Worm (Caenorhabditis elegans) whole organism, late embryonic: ENCODE measurements around the gene epg-6.

ENCODE experiments used
- C08G9.2 ChIP-seq: sonication (generic microtip); optimal IDR thresholded peaks from 2 replicates; lab custom pipeline; 2016; ENCODE audit warnings: mild to moderate bottlenecking, missing genetic modification characterization, moderate library complexity, missing compliant biosample characterization
- C38D4.7 ChIP-seq: fragments of 200-800 bp; sonication (Bioruptor generic); optimal IDR thresholded peaks from 2 replicates; lab custom pipeline; 2018; ENCODE audit warnings: mild to moderate bottlenecking, missing genetic modification characterization, moderate library complexity, missing compliant biosample characterization
- K02D7.2 ChIP-seq: sonication (generic microtip); optimal IDR thresholded peaks from 2 replicates; lab custom pipeline; 2017; ENCODE audit warnings: mild to moderate bottlenecking, missing genetic modification characterization, missing compliant biosample characterization
- T23F11.4 ChIP-seq: fragments of 200-800 bp; sonication (Bioruptor generic); optimal IDR thresholded peaks from 2 replicates; lab custom pipeline; 2018; ENCODE audit warnings: mild to moderate bottlenecking, missing genetic modification characterization, missing compliant biosample characterization
- ahr-1 ChIP-seq: sonication (generic microtip); optimal IDR thresholded peaks from 2 replicates; lab custom pipeline; 2016; ENCODE audit warnings: missing genetic modification characterization, missing compliant biosample characterization
- ceh-14 ChIP-seq: sonication (generic microtip); optimal IDR thresholded peaks from 2 replicates; lab custom pipeline; 2016; ENCODE audit warnings: missing genotype, missing genetic modification characterization, missing compliant biosample characterization
- ceh-19 ChIP-seq: fragments of 200-800 bp; sonication (Bioruptor generic); optimal IDR thresholded peaks from 2 replicates; lab custom pipeline; 2018; ENCODE audit warnings: mild to moderate bottlenecking, missing genetic modification characterization, missing compliant biosample characterization
- ceh-2 ChIP-seq: sonication (generic microtip); optimal IDR thresholded peaks from 2 replicates; lab custom pipeline; 2016; ENCODE audit warnings: missing genotype, missing genetic modification characterization, missing compliant biosample characterization
- ceh-34 ChIP-seq: sonication (generic microtip); optimal IDR thresholded peaks from 2 replicates; lab custom pipeline; 2016; ENCODE audit warnings: mild to moderate bottlenecking, missing genetic modification characterization, missing compliant biosample characterization
- ceh-45 ChIP-seq: fragments of 200-800 bp; sonication (Bioruptor generic); IDR thresholded peaks from 2 replicates; pipeline ENCODE4 v1.3.6; 2022; ENCODE audit warnings: missing genetic modification reagents, missing genetic modification characterization, missing compliant biosample characterization
- ceh-9 ChIP-seq: sonication (generic microtip); optimal IDR thresholded peaks from 2 replicates; lab custom pipeline; 2016; ENCODE audit warnings: mild to moderate bottlenecking, missing genetic modification characterization, inconsistent platforms, missing compliant biosample characterization
- dmd-4 ChIP-seq: sonication (generic microtip); optimal IDR thresholded peaks from 2 replicates; lab custom pipeline; 2016; ENCODE audit warnings: borderline replicate concordance, missing genetic modification characterization, missing compliant biosample characterization
- elt-2 ChIP-seq: sonication (generic microtip); optimal IDR thresholded peaks from 2 replicates; lab custom pipeline; 2016; ENCODE audit warnings: missing genetic modification reagents, missing genetic modification characterization, missing compliant biosample characterization
- ets-4 ChIP-seq: sonication (generic microtip); optimal IDR thresholded peaks from 2 replicates; lab custom pipeline; 2016; ENCODE audit warnings: missing genetic modification characterization, missing compliant biosample characterization
- eyg-1 ChIP-seq: sonication (generic microtip); optimal IDR thresholded peaks from 2 replicates; lab custom pipeline; 2016; ENCODE audit warnings: missing genotype, missing genetic modification characterization, missing compliant biosample characterization
- fax-1 ChIP-seq: sonication (generic microtip); optimal IDR thresholded peaks from 2 replicates; lab custom pipeline; 2016; ENCODE audit warnings: missing genotype, missing genetic modification characterization, missing compliant biosample characterization
- fkh-10 ChIP-seq: fragments of 150-350 bp; optimal IDR thresholded peaks from 2 replicates; lab custom pipeline; 2014; ENCODE audit warnings: missing biosample characterization, missing genetic modification reagents, missing genetic modification characterization
- gmeb-2 ChIP-seq: sonication (generic microtip); optimal IDR thresholded peaks from 2 replicates; lab custom pipeline; 2016; ENCODE audit warnings: missing genetic modification characterization, inconsistent platforms, missing compliant biosample characterization
- hlh-13 ChIP-seq: fragments of 200-800 bp; sonication (Bioruptor generic); optimal IDR thresholded peaks from 2 replicates; lab custom pipeline; 2018; ENCODE audit warnings: mild to moderate bottlenecking, missing genetic modification characterization, missing compliant biosample characterization
- hlh-15 ChIP-seq: sonication (generic microtip); optimal IDR thresholded peaks from 2 replicates; lab custom pipeline; 2016; ENCODE audit warnings: missing genetic modification characterization, missing compliant biosample characterization
- hlh-30 ChIP-seq: sonication (generic microtip); optimal IDR thresholded peaks from 2 replicates; lab custom pipeline; 2017; ENCODE audit warnings: antibody characterized with exemption, missing genetic modification characterization, missing compliant biosample characterization; ENCODE audit not compliant: insufficient read depth
- hlh-6 ChIP-seq: sonication (generic microtip); optimal IDR thresholded peaks from 2 replicates; lab custom pipeline; 2016; ENCODE audit warnings: missing genotype, missing genetic modification characterization, missing compliant biosample characterization
- hlh-8 ChIP-seq: sonication (generic microtip); optimal IDR thresholded peaks from 2 replicates; lab custom pipeline; 2016; ENCODE audit warnings: missing genotype, missing genetic modification characterization, missing compliant biosample characterization
- lim-6 ChIP-seq: sonication (generic microtip); optimal IDR thresholded peaks from 2 replicates; lab custom pipeline; 2016; ENCODE audit warnings: missing genetic modification characterization, missing compliant biosample characterization
- madf-2 ChIP-seq: sonication (generic microtip); optimal IDR thresholded peaks from 2 replicates; lab custom pipeline; 2017; ENCODE audit warnings: missing genetic modification characterization, missing compliant biosample characterization
- mec-3 ChIP-seq: sonication (generic microtip); optimal IDR thresholded peaks from 2 replicates; lab custom pipeline; 2016; ENCODE audit warnings: borderline replicate concordance, missing genetic modification characterization, missing compliant biosample characterization
- nhr-232 ChIP-seq: sonication (generic microtip); optimal IDR thresholded peaks from 2 replicates; lab custom pipeline; 2016; ENCODE audit warnings: missing genetic modification characterization, missing compliant biosample characterization
- pat-9 ChIP-seq: fragments of 200-800 bp; sonication (Bioruptor generic); optimal IDR thresholded peaks from 2 replicates; lab custom pipeline; 2018; ENCODE audit warnings: mild to moderate bottlenecking, missing genetic modification characterization, moderate library complexity, missing compliant biosample characterization
- pax-1 ChIP-seq: fragments of 150-350 bp; optimal IDR thresholded peaks from 2 replicates; lab custom pipeline; 2014; ENCODE audit warnings: missing biosample characterization, missing genetic modification characterization
- pha-4 ChIP-seq: fragments of 150-350 bp; optimal IDR thresholded peaks from 2 replicates; lab custom pipeline; 2018; ENCODE audit warnings: missing biosample characterization, missing genetic modification reagents, missing genetic modification characterization
- pqm-1 ChIP-seq: sonication (generic microtip); optimal IDR thresholded peaks from 2 replicates; lab custom pipeline; 2016; ENCODE audit warnings: missing genetic modification characterization, missing compliant biosample characterization
- ref-2 ChIP-seq: sonication (generic microtip); optimal IDR thresholded peaks from 2 replicates; lab custom pipeline; 2016; ENCODE audit warnings: missing genetic modification characterization, missing compliant biosample characterization
- sox-2 ChIP-seq: fragments of 200-800 bp; sonication (Bioruptor generic); IDR thresholded peaks from 2 replicates; pipeline ENCODE4 v1.3.6; 2022; ENCODE audit warnings: missing genetic modification reagents, missing genetic modification characterization, missing compliant biosample characterization
- syd-9 ChIP-seq: sonication (generic microtip); optimal IDR thresholded peaks from 2 replicates; lab custom pipeline; 2016; ENCODE audit warnings: mild to moderate bottlenecking, missing genetic modification characterization, moderate library complexity, missing compliant biosample characterization
- tbx-7 ChIP-seq: sonication (generic microtip); optimal IDR thresholded peaks from 2 replicates; lab custom pipeline; 2016; ENCODE audit warnings: missing genotype, missing genetic modification characterization, missing compliant biosample characterization
- ttx-3 ChIP-seq: sonication (generic microtip); optimal IDR thresholded peaks from 2 replicates; lab custom pipeline; 2016; ENCODE audit warnings: missing genetic modification reagents, missing genetic modification characterization, missing compliant biosample characterization
- unc-3 ChIP-seq, 2 experiments: fragments of 200-800 bp in 1 of 2; sonication (Bioruptor generic) in 1 of 2; sonication (generic microtip) in 1 of 2; conservative IDR thresholded peaks in 1 of 2; optimal IDR thresholded peaks in 1 of 2; 2 replicates each; pipeline versions ENCODE4 v1.3.6 to Lab custom; 2016 to 2022; ENCODE audit warnings: missing compliant biosample characterization in 2 of 2, missing genetic modification characterization in 2 of 2, missing genetic modification reagents in 1 of 2
- unc-55 ChIP-seq: sonication (generic microtip); optimal IDR thresholded peaks from 2 replicates; lab custom pipeline; 2017; ENCODE audit warnings: missing biosample characterization, missing genetic modification reagents, missing genetic modification characterization
- unc-86 ChIP-seq: sonication (generic microtip); optimal IDR thresholded peaks from 2 replicates; lab custom pipeline; 2016; ENCODE audit warnings: missing genetic modification characterization, missing compliant biosample characterization
- zip-5 ChIP-seq: sonication (generic microtip); optimal IDR thresholded peaks from 2 replicates; lab custom pipeline; 2016; ENCODE audit warnings: missing genetic modification characterization, missing compliant biosample characterization
- ztf-16 ChIP-seq: sonication (generic microtip); optimal IDR thresholded peaks from 2 replicates; lab custom pipeline; 2017; ENCODE audit warnings: missing genetic modification characterization, missing compliant biosample characterization

The epg-6 gene

DNA sequence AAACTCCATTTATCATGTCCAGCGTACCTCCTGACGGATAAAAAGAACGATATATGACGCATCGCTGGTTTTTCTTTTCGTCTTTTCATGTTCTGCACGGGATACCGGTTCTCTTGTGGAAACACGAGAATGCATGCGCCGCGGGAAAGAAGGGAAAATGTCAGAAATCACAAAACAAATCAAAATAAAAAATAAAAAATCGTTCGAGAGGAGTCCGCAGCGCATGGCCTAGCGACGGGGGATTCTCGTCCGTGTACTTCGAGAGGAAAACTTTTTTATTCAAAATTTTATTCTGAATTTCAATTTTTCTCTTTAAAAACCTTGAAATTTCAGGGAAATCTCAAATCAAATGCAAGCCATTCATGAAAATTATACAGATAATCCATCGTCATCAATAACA, 21.2 kb upstream of the epg-6 start, which contains the start of the genes lron-10 and hpr-9 (continued):
- TF ChIP-seq sox-2 (no peak), eyg-1 (tag; lab: Kevin White, UChicago) (no peak), K02D7.2 (tag; lab: Kevin White, UChicago) (no peak), ceh-34 (tag; lab: Kevin White, UChicago) (peak; percentile 42), ceh-2 (tag; lab: Kevin White, UChicago) (peak; percentile 80), ceh-14 (peak; percentile 12), ets-4 (tag; lab: Kevin White, UChicago) (peak; percentile 82), hlh-13 (GFP tag; lab: Kevin White, UChicago) (no peak), ahr-1 (no peak), madf-2 (tag; lab: Kevin White, UChicago) (no peak), ceh-9 (no peak), ceh-45 (no peak), fkh-10 (no peak), hlh-15 (no peak), hlh-8 (tag; lab: Kevin White, UChicago) (peak; percentile 10), gmeb-2 (tag; lab: Kevin White, UChicago) (no peak), syd-9 (no peak), nhr-232 (no peak), ztf-16 (tag; lab: Kevin White, UChicago) (no peak), pha-4 (no peak), ttx-3 (tag; lab: Kevin White, UChicago) (no peak), hlh-6 (tag; lab: Kevin White, UChicago) (no peak), elt-2 (tag; lab: Kevin White, UChicago) (peak; percentile 23), tbx-7 (peak; percentile 79), fax-1 (tag; lab: Kevin White, UChicago) (peak; percentile 33), unc-86 (no peak), hlh-30 (tag; lab: Kevin White, UChicago) (no peak), zip-5 (tag; lab: Kevin White, UChicago) (peak; percentile 55), lim-6 (no peak)
- TF ChIP-seq, all 69 proteins: peak for 19

DNA sequence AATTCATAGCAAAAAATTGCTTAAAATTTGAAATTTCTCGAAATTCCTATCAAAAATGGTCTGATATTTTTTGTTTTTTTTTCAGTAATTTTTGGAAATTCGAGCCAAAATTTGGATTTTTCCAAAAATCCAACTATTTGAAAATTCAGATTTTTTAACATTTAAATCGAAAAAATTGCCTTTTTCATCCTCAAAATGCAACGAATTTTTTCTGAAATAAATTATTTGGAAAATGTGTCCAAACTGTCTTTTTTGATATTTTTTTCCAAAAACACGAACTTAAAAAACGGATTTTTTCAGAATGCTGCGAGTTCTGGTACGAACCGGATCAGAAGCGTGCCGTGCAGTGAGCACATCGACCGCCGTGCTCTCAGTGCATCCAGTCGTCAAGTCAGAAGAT, 15.2 kb upstream of the epg-6 start, which contains the start of gene mrpl-22:
mrpl-22 (plus strand) TSS at position 301 of the 400 bp plus-strand sequence.
- TF ChIP-seq C38D4.7 (GFP tag; lab: Kevin White, UChicago) (no peak), lim-6 (no peak), K02D7.2 (tag; lab: Kevin White, UChicago) (no peak), T23F11.4 (GFP tag; lab: Kevin White, UChicago) (no peak), ceh-19 (GFP tag; lab: Kevin White, UChicago) (no peak), ets-4 (tag; lab: Kevin White, UChicago) (no peak), mec-3 (tag; lab: Kevin White, UChicago) (no peak)

DNA sequence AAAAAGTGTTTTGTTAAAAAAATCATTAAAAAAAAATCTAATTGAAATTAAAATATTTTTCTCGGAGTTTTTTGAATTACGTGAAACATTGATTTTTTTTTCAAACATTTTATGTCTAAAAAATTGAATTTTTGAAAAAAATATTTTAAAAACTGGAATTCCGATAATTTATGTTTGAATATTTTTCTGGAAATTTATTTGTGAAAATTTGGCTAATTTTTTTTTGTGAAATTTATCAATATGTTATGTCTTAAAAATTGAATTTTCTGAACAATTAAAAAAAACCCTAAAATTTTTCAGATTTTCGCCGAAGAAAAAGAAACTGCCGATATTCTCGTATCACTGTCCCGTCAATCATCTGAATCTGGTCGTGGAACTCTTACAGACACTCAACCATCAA, 12.3 kb upstream of the epg-6 start, which contains the start of gene Y39A1A.24:
Y39A1A.24 (plus strand) TSS at position 301 of the 400 bp plus-strand sequence.
- TF ChIP-seq ceh-14 = no peak
- TF ChIP-seq madf-2 (tag; lab: Kevin White, UChicago) = no peak
- TF ChIP-seq tbx-7 = no peak
- TF ChIP-seq, all 69 proteins: peak for 0

DNA sequence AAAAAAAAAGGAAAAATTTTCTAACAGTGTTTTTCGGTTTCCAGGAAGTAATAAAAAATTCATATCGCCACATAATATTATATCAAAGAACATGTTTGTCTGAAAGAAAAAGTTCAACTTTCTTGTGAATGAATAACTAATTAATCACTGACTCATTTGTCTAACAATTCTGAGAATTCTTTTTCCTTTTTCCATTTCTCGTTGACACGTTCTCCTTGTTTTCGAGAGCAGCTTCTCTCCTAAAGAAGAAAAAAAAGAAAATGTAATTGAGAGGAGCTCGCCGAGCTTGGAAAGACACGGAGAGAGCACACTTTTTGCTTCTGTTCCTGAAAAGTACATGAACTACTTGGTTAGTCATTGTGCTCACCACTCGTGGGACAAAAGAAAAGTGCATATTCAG, 8.2 kb upstream of the epg-6 start:
- TF ChIP-seq dmd-4 = no peak
- TF ChIP-seq hlh-6 (tag; lab: Kevin White, UChicago) = no peak
- no peak for TF ChIP-seq tbx-7
- TF ChIP-seq ref-2 (tag; lab: Kevin White, UChicago) = no peak
- no peak for TF ChIP-seq unc-55 (GFP tag; lab: Kevin White, UChicago)
- TF ChIP-seq pax-1 (tag; lab: Kevin White, UChicago) = no peak
- no peak for TF ChIP-seq fax-1 (tag; lab: Kevin White, UChicago)
- no peak for TF ChIP-seq pat-9 (tag; lab: Kevin White, UChicago)
- TF ChIP-seq pqm-1 (tag; lab: Kevin White, UChicago) = no peak
- no peak for TF ChIP-seq C08G9.2 (tag; lab: Kevin White, UChicago)
- TF ChIP-seq unc-3 (GFP tag; conservative IDR thresholded peaks at IDR 0.05; lab: Robert Waterston, UW) = no peak
- no peak for TF ChIP-seq unc-3 (tag; optimal IDR thresholded peaks at IDR 0.05; lab: Kevin White, UChicago)
- TF ChIP-seq lim-6 = no peak
- TF ChIP-seq hlh-8 (tag; lab: Kevin White, UChicago) = no peak
